Worm (Caenorhabditis elegans) whole organism, young adult: ENCODE results near the gene micu-1.

Source experiments
- B0261.1 ChIP-seq: sonication (generic microtip); optimal IDR thresholded peaks from 2 replicates; lab custom pipeline; 2016; ENCODE audit warnings: mild to moderate bottlenecking, missing genetic modification characterization, moderate library complexity, missing compliant biosample characterization
- F10E7.11 ChIP-seq: sonication (generic microtip); optimal IDR thresholded peaks from 2 replicates; lab custom pipeline; 2017; ENCODE audit warnings: mild to moderate bottlenecking, missing genetic modification characterization, moderate library complexity, missing compliant biosample characterization
- athp-1 ChIP-seq: sonication (generic microtip); optimal IDR thresholded peaks from 2 replicates; lab custom pipeline; 2017; ENCODE audit warnings: mild to moderate bottlenecking, missing genetic modification characterization, missing compliant biosample characterization
- attf-6 ChIP-seq: fragments of 200-800 bp; sonication (Bioruptor generic); IDR thresholded peaks from 2 replicates; pipeline ENCODE4 v1.3.6; 2022; ENCODE audit warnings: missing genetic modification reagents, missing genetic modification characterization, missing compliant biosample characterization
- ccch-3 ChIP-seq: fragments of 200-800 bp; sonication (Bioruptor generic); optimal IDR thresholded peaks from 2 replicates; lab custom pipeline; 2018; ENCODE audit warnings: mild to moderate bottlenecking, missing genetic modification characterization, missing compliant biosample characterization
- cebp-2 ChIP-seq: fragments of 200-800 bp; sonication (Bioruptor generic); IDR thresholded peaks from 2 replicates; pipeline ENCODE4 v1.3.6; 2022; ENCODE audit warnings: missing genetic modification characterization, missing compliant biosample characterization
- egrh-3 ChIP-seq: fragments of 200-800 bp; sonication (Bioruptor generic); IDR thresholded peaks from 2 replicates; pipeline ENCODE4 v1.3.6; 2022; ENCODE audit warnings: missing genetic modification reagents, missing genetic modification characterization, missing compliant biosample characterization
- madf-3 ChIP-seq: fragments of 200-800 bp; sonication (Bioruptor generic); IDR thresholded peaks from 2 replicates; pipeline ENCODE4 v1.3.6; 2022; ENCODE audit warnings: missing genetic modification reagents, missing genetic modification characterization, missing compliant biosample characterization
- snpc-4 ChIP-seq, 5 experiments: fragments of 150-350 bp in 1 of 5; sonication (generic microtip) in 4 of 5; optimal IDR thresholded peaks; 2 replicates each; lab custom pipeline; 2014 to 2018; ENCODE audit warnings: missing genetic modification characterization in 5 of 5, missing biosample characterization in 3 of 5, antibody characterized with exemption in 2 of 5, mild to moderate bottlenecking in 2 of 5, missing compliant biosample characterization in 2 of 5, missing genotype in 2 of 5, moderate library complexity in 2 of 5, missing genetic modification reagents in 1 of 5

The micu-1 gene

ce11 chrIV:13348592-13348991 lies 50.9 kb downstream of the micu-1 start, which contains the start of gene W02A2.12 (continued):
- TF ChIP-seq cebp-2 (GFP tag; lab: Robert Waterston, UW) (peak; percentile 93; the same call in 1 of the 2 replicates), attf-6 (peak; percentile 72), snpc-4 (GFP tag; optimal IDR thresholded peaks at IDR 0.05; lab: Kevin White, UChicago) (no peak), snpc-4 (tag; optimal IDR thresholded peaks at IDR 0.05; lab: Kevin White, UChicago) (peak in 1 of 4 experiments; percentile 18), athp-1 (tag; lab: Kevin White, UChicago) (peak; percentile 72), B0261.1 (tag; lab: Kevin White, UChicago) (no peak), F10E7.11 (peak; percentile 19), egrh-3 (GFP tag; lab: Robert Waterston, UW) (peak; percentile 77; the same call in 1 of the 2 replicates), ccch-3 (GFP tag; lab: Kevin White, UChicago) (no peak), madf-3 (0 out of 2 replicates have a peak, but pooled peaks have one; percentile 25)
